Worm (Caenorhabditis elegans): ENCODE data around the gene C14B1.8.

The C14B1.8 gene

DNA sequence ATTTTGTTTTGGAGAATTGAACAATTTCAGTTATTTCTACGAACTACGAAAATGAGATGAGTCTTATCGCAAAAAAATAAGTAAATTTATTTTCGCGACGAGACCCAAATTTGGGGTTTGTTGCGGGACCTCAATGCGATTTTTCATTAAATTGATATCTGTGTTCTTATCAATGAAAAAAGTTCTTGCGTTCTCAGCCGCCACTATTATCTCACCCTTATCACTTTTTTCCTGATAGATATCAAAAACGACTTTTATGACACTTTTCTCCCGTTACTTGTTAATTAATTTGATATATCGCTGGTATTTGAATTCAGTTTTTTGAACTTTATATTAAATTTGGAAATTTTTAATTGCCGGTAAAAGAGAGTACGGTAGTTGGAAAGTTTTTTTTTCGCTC, 23.9 kb upstream of the C14B1.8 start:
- TF ChIP-seq nhr-6 (tag; optimal IDR thresholded peaks at IDR 0.05) (no peak), nhr-23 (tag; optimal IDR thresholded peaks at IDR 0.05) (no peak)

DNA sequence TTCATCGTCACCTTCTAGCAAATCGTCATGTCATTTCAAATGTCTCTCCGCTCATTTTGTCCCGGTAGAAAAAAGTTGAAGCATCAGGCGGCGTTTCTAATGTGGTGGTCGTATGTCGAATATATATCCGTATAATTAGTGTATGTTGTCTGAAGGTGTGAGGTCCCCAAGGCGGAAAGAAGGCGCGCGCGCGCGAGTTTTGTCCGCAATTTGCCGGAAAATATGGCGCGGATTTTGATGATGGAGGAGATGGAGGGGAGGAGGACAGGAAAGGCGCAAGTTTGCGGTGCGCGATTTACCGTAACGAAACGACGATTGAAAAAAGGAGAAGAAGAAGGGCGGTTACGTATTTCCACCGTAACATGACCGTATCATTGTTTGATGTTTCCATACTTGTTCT, 22.6 kb upstream of the C14B1.8 start:
- TF ChIP-seq nhr-11 (tag; optimal IDR thresholded peaks at IDR 0.05) (no peak), nhr-10 (tag; optimal IDR thresholded peaks at IDR 0.05) (no peak), blmp-1 (tag; optimal IDR thresholded peaks at IDR 0.05; ENCODE audit: insufficient read depth) (no peak), ama-1 (optimal IDR thresholded peaks at IDR 0.05) (no peak), Y55F3AM.14 (GFP tag; optimal IDR thresholded peaks at IDR 0.05) (no peak), unc-62 (GFP tag; optimal IDR thresholded peaks at IDR 0.05) (no peak), dmd-4 (tag; optimal IDR thresholded peaks at IDR 0.05) (no peak), lsy-2 (tag; optimal IDR thresholded peaks at IDR 0.05) (no peak), lin-13 (GFP tag; optimal IDR thresholded peaks at IDR 0.05) (no peak)

DNA sequence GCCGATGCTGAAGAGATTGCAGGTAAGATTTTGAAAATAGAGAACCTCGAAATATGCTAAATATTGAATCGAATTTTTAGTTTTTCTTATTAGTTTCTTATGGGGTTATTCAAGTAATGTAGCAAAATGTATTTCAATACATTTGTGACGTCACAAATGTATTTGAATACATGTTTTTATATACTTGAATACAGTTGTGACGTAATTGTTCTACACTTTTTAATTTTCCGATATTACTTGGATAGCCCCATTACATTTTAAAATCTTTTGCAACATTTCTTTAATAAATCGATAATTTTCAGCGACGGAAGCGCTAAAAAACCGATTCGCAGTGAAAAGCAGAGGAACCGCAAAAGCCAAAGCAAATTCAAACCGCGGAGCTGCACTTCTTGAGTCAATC, 18.9 kb upstream of the C14B1.8 start:
- TF ChIP-seq dmd-4 (tag; optimal IDR thresholded peaks at IDR 0.05) (no peak), sma-3 (GFP tag; optimal IDR thresholded peaks at IDR 0.05) (no peak), crh-2 (tag; optimal IDR thresholded peaks at IDR 0.05) (no peak), mab-5 (tag; optimal IDR thresholded peaks at IDR 0.05) (no peak), lin-13 (GFP tag; optimal IDR thresholded peaks at IDR 0.05) (no peak), nhr-21 (tag; optimal IDR thresholded peaks at IDR 0.05) (no peak), nhr-6 (tag; optimal IDR thresholded peaks at IDR 0.05) (no peak), ceh-82 (tag; optimal IDR thresholded peaks at IDR 0.05) (no peak), elt-1 (tag; optimal IDR thresholded peaks at IDR 0.05) (no peak), nhr-11 (tag; optimal IDR thresholded peaks at IDR 0.05) (no peak), nhr-129 (tag; optimal IDR thresholded peaks at IDR 0.05) (no peak), F13H6.1 (tag; optimal IDR thresholded peaks at IDR 0.05) (no peak), C34F6.9 (tag; optimal IDR thresholded peaks at IDR 0.05) (no peak), sem-4 (tag; optimal IDR thresholded peaks at IDR 0.05) (no peak)

DNA sequence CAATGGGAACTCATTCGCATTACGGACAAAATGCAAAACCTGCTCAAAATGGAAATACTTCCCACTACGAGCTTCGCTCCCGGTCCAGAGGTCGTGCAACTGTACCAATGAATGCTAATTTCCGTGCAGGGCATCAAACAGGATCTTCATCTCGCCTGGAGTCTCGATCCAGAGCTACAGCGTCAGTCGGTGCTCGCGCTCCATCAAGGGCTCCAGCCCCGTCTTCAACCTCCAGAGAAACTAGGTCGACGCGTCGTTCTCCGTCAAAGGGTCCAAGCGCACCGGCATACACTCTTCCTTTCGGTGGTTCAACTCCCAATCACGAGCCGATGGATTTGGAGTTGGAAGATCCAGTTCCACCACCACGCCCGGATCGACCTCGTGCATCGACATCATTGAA, 18.3 kb upstream of the C14B1.8 start:
- TF ChIP-seq nhr-6 (tag; optimal IDR thresholded peaks at IDR 0.05) (no peak), nhr-11 (tag; optimal IDR thresholded peaks at IDR 0.05) (no peak), nhr-23 (tag; optimal IDR thresholded peaks at IDR 0.05) (no peak), nhr-21 (tag; optimal IDR thresholded peaks at IDR 0.05) (no peak), nhr-77 (tag; optimal IDR thresholded peaks at IDR 0.05) (no peak), nhr-25 (tag; optimal IDR thresholded peaks at IDR 0.05) (no peak), C34F6.9 (tag; optimal IDR thresholded peaks at IDR 0.05) (no peak)

- TF ChIP-seq blmp-1 (tag; optimal IDR thresholded peaks at IDR 0.05; ENCODE audit: insufficient read depth) (no peak), unc-55 (GFP tag; optimal IDR thresholded peaks at IDR 0.05) (no peak), nhr-23 (tag; optimal IDR thresholded peaks at IDR 0.05) (no peak), mab-5 (tag; optimal IDR thresholded peaks at IDR 0.05) (no peak), sma-3 (GFP tag; optimal IDR thresholded peaks at IDR 0.05) (no peak)
Observed at ce11 chrIII:3736302-3736701, 16.8 kb upstream of the C14B1.8 start, which contains the start of gene F34D10.4. F34D10.4 (plus strand) TSS chrIII:3736602.

DNA sequence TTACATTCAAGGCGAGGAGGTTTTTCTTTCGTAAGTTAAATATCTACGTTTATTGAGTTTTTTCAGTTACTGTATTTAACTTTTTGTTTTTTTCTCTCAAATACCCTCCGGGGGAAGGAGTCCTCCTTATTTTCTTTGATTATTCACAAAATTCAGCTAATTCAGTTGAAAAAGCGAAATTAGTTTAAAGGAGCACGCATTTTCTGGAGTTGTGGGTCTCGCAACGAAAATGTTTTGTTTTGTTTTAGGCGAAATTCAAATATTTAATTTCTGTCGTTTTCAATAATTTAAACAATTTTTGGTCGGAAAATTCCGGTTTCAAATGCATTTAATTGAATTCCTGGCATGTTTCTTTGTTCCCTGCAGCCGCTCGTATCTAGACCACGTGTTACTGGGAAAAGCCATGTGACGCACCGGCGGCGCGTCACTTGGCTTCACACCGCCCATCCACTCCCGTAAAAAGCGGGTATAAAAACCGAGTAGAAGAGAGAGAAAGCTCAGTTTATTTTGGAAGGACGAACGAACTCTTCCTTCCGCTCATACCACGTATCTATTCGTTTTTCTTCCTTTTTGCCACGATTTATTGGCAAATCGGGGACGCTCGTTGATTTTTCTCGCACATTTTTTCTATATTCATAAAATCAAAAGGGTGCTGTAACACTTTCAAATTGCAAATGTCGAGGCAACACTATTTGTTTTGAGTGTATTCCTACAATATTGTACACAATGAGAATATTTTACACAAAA, 16.2 kb upstream of the C14B1.8 start:
- TF ChIP-seq nhr-23 (tag; optimal IDR thresholded peaks at IDR 0.05) (no peak), nhr-21 (tag; optimal IDR thresholded peaks at IDR 0.05) (no peak), lin-39 (tag; optimal IDR thresholded peaks at IDR 0.05) (no peak), blmp-1 (tag; optimal IDR thresholded peaks at IDR 0.05; ENCODE audit: insufficient read depth) (no peak), dmd-4 (tag; optimal IDR thresholded peaks at IDR 0.05) (no peak), sma-9 (GFP tag; optimal IDR thresholded peaks at IDR 0.05) (no peak), sma-9 (tag; optimal IDR thresholded peaks at IDR 0.05) (no peak), nhr-10 (tag; optimal IDR thresholded peaks at IDR 0.05) (no peak), snpc-4 (tag; optimal IDR thresholded peaks at IDR 0.05) (no peak), unc-55 (GFP tag; optimal IDR thresholded peaks at IDR 0.05) (no peak), mdl-1 (tag; optimal IDR thresholded peaks at IDR 0.05) (no peak), nhr-129 (tag; optimal IDR thresholded peaks at IDR 0.05) (peak; percentile 20), ama-1 (optimal IDR thresholded peaks at IDR 0.05) (peak; percentile 80), C34F6.9 (tag; optimal IDR thresholded peaks at IDR 0.05) (peak; percentile 20), aly-2 (tag; optimal IDR thresholded peaks at IDR 0.05) (no peak), nhr-77 (tag; optimal IDR thresholded peaks at IDR 0.05) (no peak), elt-3 (tag; optimal IDR thresholded peaks at IDR 0.05) (no peak), skn-1 (tag; optimal IDR thresholded peaks at IDR 0.05) (no peak), mab-5 (tag; optimal IDR thresholded peaks at IDR 0.05) (no peak), lsy-2 (tag; optimal IDR thresholded peaks at IDR 0.05) (peak in 1 of 2 experiments; percentile 21), sem-4 (tag; optimal IDR thresholded peaks at IDR 0.05) (no peak), ztf-1 (GFP tag; conservative IDR thresholded peaks at IDR 0.05) (no peak)

Data from whole organism, L2 larva.